Worm (Caenorhabditis elegans): ENCODE results near the gene his-63.
"Not testable (repeated sequence)": the region's sequence is repeated elsewhere in the genome, so short reads cannot be mapped to it uniquely, and the experiment has no call there.

his-63 gene

DNA sequence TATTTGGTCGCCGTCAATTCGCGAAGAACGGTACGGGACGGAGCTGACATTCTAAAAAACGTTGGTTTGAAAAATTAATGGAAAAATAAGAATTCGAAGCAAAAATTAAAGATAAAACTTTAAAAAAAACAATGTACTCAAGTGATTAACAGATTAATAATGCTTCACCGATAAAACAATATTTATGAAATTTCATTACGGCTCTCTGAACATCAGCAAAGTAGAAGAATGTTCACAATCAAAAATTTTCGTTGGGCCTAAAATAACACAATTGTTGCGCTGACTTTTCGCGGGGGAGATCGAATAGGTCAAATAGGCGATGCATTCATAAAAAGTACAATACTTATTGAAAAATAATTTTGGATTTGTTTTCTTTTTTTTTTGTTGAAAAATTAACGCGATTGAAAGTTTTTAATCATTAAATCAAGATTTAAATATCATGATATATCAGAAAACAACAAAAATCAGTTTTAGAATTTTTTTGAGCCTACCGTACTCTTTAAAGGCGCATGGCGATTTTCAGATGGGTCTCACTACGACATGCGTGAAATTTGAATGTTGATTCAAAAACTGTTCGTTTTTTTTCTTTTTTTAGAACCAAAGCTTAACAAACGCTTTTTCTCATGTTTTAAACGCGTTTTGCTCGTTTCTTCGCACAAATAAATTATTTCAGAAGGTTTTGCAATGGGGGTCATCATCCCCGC, 3.2 kb downstream of the his-63 start, which contains the start of the genes memi-3 and cyp-31A2:
TSS of gene memi-3 (minus strand) at position 51 of the 704 bp plus-strand sequence.
TSS of gene cyp-31A2 (plus strand) at position 674 of the 704 bp plus-strand sequence.
- TF ChIP-seq tra-4 (tag; optimal IDR thresholded peaks at IDR 0.05): no peak
- TF ChIP-seq ceh-13 (GFP tag; optimal IDR thresholded peaks at IDR 0.05): no peak
- TF ChIP-seq scrt-1 (GFP tag; IDR thresholded peaks at IDR 0.05): no peak
- TF ChIP-seq hmg-4 (GFP tag; optimal IDR thresholded peaks at IDR 0.05): no peak
- no peak for TF ChIP-seq F13C5.2 (tag; optimal IDR thresholded peaks at IDR 0.05)
- TF ChIP-seq hnd-1 (tag; optimal IDR thresholded peaks at IDR 0.05): no peak
- TF ChIP-seq ets-7 (tag; optimal IDR thresholded peaks at IDR 0.05): no peak
- no peak for TF ChIP-seq B0310.2 (tag; optimal IDR thresholded peaks at IDR 0.05)
- no peak for TF ChIP-seq sea-1 (GFP tag; conservative IDR thresholded peaks at IDR 0.05)
- no peak for TF ChIP-seq pes-1 (GFP tag; IDR thresholded peaks at IDR 0.05)
- no peak for TF ChIP-seq ceh-36 (tag; optimal IDR thresholded peaks at IDR 0.05)
- TF ChIP-seq aly-1 (tag; optimal IDR thresholded peaks at IDR 0.05): no peak
- TF ChIP-seq flt-1 (GFP tag; IDR thresholded peaks at IDR 0.05): no peak
- no peak for TF ChIP-seq ama-1 (optimal IDR thresholded peaks at IDR 0.05)

DNA sequence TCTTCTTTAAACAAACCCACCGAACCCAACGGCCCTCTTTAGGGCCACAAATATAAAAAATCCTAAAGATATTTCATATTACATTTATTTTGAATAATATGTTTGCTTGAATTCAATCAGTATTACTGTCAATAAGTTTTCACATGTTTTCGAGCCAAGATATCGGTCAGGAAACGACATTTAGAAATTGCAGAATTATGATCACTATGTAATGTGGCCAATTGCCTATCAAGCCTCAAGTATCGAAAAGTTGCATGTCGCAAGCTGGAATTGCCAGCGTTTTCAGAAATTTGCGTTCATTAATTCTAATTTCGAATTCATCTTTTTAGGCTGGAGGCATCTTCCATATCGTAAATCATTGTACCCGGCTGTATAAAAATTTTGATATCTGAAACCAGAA, 5.2 kb downstream of the his-63 start:
- peak; percentile 8 for TF ChIP-seq ama-1 (optimal IDR thresholded peaks at IDR 0.05)
- TF ChIP-seq tbx-11 (GFP tag; IDR thresholded peaks at IDR 0.05): no peak
- TF ChIP-seq sea-1 (GFP tag; conservative IDR thresholded peaks at IDR 0.05): no peak

DNA sequence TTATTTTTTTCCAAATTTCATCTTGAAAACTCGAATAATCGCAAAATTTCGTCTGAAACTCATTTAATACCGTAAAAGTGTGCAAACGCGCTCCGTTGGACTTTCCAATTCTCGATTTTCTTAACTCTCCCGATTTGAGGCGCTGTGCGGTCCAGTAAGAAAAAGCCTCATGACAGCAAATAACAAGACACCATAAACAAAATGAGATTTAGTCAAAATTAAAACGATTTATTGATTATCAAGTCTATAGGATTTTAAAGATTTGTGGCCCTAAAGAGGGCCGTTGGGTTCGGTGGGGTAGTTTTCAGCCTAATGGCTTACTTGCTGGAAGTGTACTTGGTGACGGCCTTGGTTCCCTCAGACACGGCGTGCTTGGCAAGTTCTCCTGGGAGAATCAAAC, 6.6 kb downstream of the his-63 start:
- TF ChIP-seq tbx-11 (GFP tag; IDR thresholded peaks at IDR 0.05) (peak; percentile 39; the same call in 1 of the 2 replicates), pes-1 (GFP tag; IDR thresholded peaks at IDR 0.05) (0 out of 2 replicates have a peak, but pooled peaks have one; percentile 27)

DNA sequence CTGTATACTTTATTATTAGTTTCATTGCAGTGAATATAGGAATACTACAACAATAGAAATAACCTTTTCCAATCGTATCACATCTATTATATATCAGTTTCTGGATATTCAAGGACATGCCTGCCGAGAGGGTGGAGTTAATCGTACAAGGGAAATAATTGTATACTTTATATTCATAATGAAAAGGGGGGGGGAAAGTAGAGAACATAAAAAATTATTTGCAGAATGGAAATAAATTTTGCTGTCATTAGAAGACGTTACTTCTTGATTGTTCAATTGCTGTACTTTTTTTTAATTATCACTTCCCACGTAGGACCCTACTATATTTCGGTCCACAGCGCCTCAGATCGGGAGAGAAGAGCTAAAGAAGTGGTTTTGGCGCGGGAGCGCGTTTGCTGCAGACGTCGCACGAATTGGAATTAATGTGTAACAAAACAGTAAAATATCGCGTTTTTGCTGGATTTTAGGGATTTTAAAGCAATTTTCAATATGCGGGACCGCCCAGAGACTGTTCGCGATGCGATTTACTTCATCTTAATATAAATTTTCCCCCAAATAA, 8.3 kb downstream of the his-63 start, which contains the start of gene dsl-6:
TSS of gene dsl-6 (minus strand) at position 51 of the 559 bp plus-strand sequence.
- not testable (repeated sequence) for TF ChIP-seq sea-1 (GFP tag; conservative IDR thresholded peaks at IDR 0.05); scrt-1 (GFP tag; IDR thresholded peaks at IDR 0.05); ceh-13 (GFP tag; optimal IDR thresholded peaks at IDR 0.05)

DNA sequence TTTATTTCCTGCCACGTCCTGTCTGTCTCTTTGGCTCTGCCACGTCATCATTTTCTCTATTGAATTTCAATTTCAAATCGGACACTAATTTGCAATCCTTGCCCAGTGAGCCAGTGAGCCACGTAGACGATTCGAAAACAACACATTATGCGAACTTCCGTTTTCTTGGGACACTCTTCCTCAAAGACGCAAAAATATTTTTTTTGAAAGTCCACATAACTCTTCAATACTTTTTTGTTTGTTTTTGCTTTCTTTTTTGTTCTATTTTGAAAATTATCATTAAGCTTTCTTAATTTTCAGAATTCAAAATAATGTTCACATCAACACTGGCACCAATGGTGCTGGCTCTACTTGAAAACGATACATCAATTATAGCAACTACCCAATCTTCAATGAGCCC, 12.4 kb downstream of the his-63 start, which contains the start of gene tag-89:
TSS of gene tag-89 (plus strand) at position 301 of the 400 bp plus-strand sequence.
- TF ChIP-seq pes-1 (GFP tag; IDR thresholded peaks at IDR 0.05) (no peak), hmg-4 (GFP tag; optimal IDR thresholded peaks at IDR 0.05) (no peak), F13C5.2 (tag; optimal IDR thresholded peaks at IDR 0.05) (no peak), flt-1 (GFP tag; IDR thresholded peaks at IDR 0.05) (no peak), ama-1 (optimal IDR thresholded peaks at IDR 0.05) (no peak), ceh-36 (tag; optimal IDR thresholded peaks at IDR 0.05) (no peak), tbx-11 (GFP tag; IDR thresholded peaks at IDR 0.05) (no peak), scrt-1 (GFP tag; IDR thresholded peaks at IDR 0.05) (no peak), aly-1 (tag; optimal IDR thresholded peaks at IDR 0.05) (no peak), hmbx-1 (tag; optimal IDR thresholded peaks at IDR 0.05) (no peak), tra-4 (tag; optimal IDR thresholded peaks at IDR 0.05) (no peak), ceh-13 (GFP tag; optimal IDR thresholded peaks at IDR 0.05) (no peak), hnd-1 (tag; optimal IDR thresholded peaks at IDR 0.05) (no peak), sea-1 (GFP tag; conservative IDR thresholded peaks at IDR 0.05) (no peak), tbx-37 (GFP tag; conservative IDR thresholded peaks at IDR 0.05) (no peak), ets-7 (tag; optimal IDR thresholded peaks at IDR 0.05) (no peak), B0310.2 (tag; optimal IDR thresholded peaks at IDR 0.05) (no peak)

DNA sequence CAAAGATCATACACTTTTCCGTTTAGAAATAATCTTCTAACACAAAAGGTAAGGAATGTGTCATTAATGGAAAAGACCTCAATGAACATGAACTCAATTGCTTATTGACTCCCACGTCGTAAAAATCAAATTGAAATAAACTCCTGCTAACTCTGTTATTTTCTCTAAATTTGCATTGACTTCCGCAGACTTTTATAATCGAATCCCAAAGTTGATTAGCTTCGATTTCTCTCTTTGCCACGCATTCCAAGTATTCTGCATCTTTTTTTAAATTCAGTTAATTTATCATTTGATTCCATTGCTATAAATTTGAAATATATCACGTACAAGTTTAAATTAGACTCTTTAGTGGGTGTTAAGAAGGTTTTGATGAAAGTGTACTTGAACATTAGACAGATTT, 18.0 kb downstream of the his-63 start:
- TF ChIP-seq pes-1 (GFP tag; IDR thresholded peaks at IDR 0.05): no peak
- TF ChIP-seq tbx-11 (GFP tag; IDR thresholded peaks at IDR 0.05): no peak
- TF ChIP-seq B0310.2 (tag; optimal IDR thresholded peaks at IDR 0.05): no peak
- no peak for TF ChIP-seq ama-1 (optimal IDR thresholded peaks at IDR 0.05)
- no peak for TF ChIP-seq scrt-1 (GFP tag; IDR thresholded peaks at IDR 0.05)
- TF ChIP-seq ceh-36 (tag; optimal IDR thresholded peaks at IDR 0.05): no peak
- TF ChIP-seq flt-1 (GFP tag; IDR thresholded peaks at IDR 0.05): no peak
- no peak for TF ChIP-seq F13C5.2 (tag; optimal IDR thresholded peaks at IDR 0.05)
- TF ChIP-seq ceh-13 (GFP tag; optimal IDR thresholded peaks at IDR 0.05): no peak
- no peak for TF ChIP-seq hnd-1 (tag; optimal IDR thresholded peaks at IDR 0.05)
- TF ChIP-seq aly-1 (tag; optimal IDR thresholded peaks at IDR 0.05): no peak
- TF ChIP-seq sea-1 (GFP tag; conservative IDR thresholded peaks at IDR 0.05): no peak
- TF ChIP-seq hmg-4 (GFP tag; optimal IDR thresholded peaks at IDR 0.05): no peak
- no peak for TF ChIP-seq ets-7 (tag; optimal IDR thresholded peaks at IDR 0.05)
- no peak for TF ChIP-seq tra-4 (tag; optimal IDR thresholded peaks at IDR 0.05)
- TF ChIP-seq tbx-37 (GFP tag; conservative IDR thresholded peaks at IDR 0.05): no peak
- no peak for TF ChIP-seq hmbx-1 (tag; optimal IDR thresholded peaks at IDR 0.05)

DNA sequence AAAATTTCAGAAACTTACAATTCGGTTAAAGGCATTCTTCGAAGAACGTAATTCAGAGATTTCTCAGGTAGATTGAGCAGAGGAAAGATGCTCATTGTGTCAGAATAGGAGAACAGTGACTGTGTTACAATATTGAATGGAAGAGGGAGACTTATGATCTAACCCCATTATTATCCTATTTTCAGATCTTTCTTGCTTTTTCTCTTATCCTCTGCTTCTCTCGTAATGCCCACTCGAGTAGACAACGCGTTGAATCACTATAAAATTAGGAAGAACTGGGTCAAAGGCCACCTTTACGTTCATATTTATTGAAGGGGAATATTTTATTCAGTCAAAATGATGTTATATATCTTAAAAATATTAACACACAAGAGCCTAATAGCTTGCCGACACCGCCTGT, 27.4 kb downstream of the his-63 start, which contains the start of gene fbxb-76:
TSS of gene fbxb-76 (minus strand) at position 101 of the 400 bp plus-strand sequence.
- TF ChIP-seq pes-1 (GFP tag; IDR thresholded peaks at IDR 0.05) (no peak), tbx-37 (GFP tag; conservative IDR thresholded peaks at IDR 0.05) (no peak), hmg-4 (GFP tag; optimal IDR thresholded peaks at IDR 0.05) (no peak), F13C5.2 (tag; optimal IDR thresholded peaks at IDR 0.05) (no peak), tbx-11 (GFP tag; IDR thresholded peaks at IDR 0.05) (no peak), tra-4 (tag; optimal IDR thresholded peaks at IDR 0.05) (no peak), ceh-13 (GFP tag; optimal IDR thresholded peaks at IDR 0.05) (no peak), hmbx-1 (tag; optimal IDR thresholded peaks at IDR 0.05) (no peak), B0310.2 (tag; optimal IDR thresholded peaks at IDR 0.05) (no peak), ceh-36 (tag; optimal IDR thresholded peaks at IDR 0.05) (no peak), hnd-1 (tag; optimal IDR thresholded peaks at IDR 0.05) (no peak), ets-7 (tag; optimal IDR thresholded peaks at IDR 0.05) (no peak), sea-1 (GFP tag; conservative IDR thresholded peaks at IDR 0.05) (no peak), scrt-1 (GFP tag; IDR thresholded peaks at IDR 0.05) (no peak)
